ENCODE assay signal across 2 worm cellular contexts in the genomic region with DNA sequence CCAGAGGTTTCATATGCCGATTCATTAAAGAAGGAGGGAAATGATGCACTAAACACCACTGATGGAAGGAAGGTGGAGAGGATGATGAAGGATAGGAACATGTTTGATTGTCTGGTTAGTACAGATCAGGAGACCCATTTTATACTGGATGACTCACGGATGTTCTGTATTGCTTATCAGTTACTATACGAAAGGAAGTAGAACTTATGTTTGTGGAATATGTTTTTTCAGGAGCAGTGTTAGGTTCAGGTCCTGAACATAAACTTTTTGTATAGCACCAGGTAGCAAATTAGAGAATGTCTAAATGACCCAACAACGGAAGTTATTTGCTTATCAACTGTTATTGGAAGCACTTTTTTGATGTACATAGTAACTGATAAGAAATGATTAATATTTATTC.
A peak's percentile ranks its signal among the peaks of the same experiment; 100 is the strongest.
TF ChIP-seq lines count a peak whose summit lies in the region.

A gene (minus strand): TSS at position 101 of the 400 bp plus-strand sequence.

TF ChIP-seq in whole organism, L2 larva, 48 proteins besides CTCF, POLR2A, EP300 and RAD21:
- TF ChIP-seq fos-1 (tag; optimal IDR thresholded peaks at IDR 0.05; lab: Kevin White, UChicago), result peak; percentile 53
- TF ChIP-seq unc-62 (GFP tag; optimal IDR thresholded peaks at IDR 0.05; lab: Kevin White, UChicago), result no peak

TF ChIP-seq in whole organism, L4 larva, 104 proteins besides CTCF, POLR2A, EP300 and RAD21:
- no peak for TF ChIP-seq Y5F2A.4 (GFP tag; optimal IDR thresholded peaks at IDR 0.05; lab: Kevin White, UChicago)
- TF ChIP-seq lir-3 (tag; optimal IDR thresholded peaks at IDR 0.05; lab: Kevin White, UChicago), result no peak
- TF ChIP-seq zfp-3 (GFP tag; conservative IDR thresholded peaks at IDR 0.05; lab: Robert Waterston, UW), result no peak
- TF ChIP-seq nhr-42 (GFP tag; IDR thresholded peaks at IDR 0.05; lab: Robert Waterston, UW), result no peak
- TF ChIP-seq unc-62 (GFP tag; optimal IDR thresholded peaks at IDR 0.05 in 1 of 2; lab: Kevin White, UChicago), result peak in 1 of 2 experiments; percentile 66
- TF ChIP-seq unc-62 (tag; optimal IDR thresholded peaks at IDR 0.05; lab: Kevin White, UChicago), result no peak
- no peak for TF ChIP-seq tag-97 (GFP tag; IDR thresholded peaks at IDR 0.05; lab: Robert Waterston, UW)
- no peak for TF ChIP-seq spr-1 (tag; optimal IDR thresholded peaks at IDR 0.05; lab: Kevin White, UChicago)
- TF ChIP-seq pqm-1 (tag; optimal IDR thresholded peaks at IDR 0.05; lab: Kevin White, UChicago), result peak; percentile 18
- no peak for TF ChIP-seq skn-1 (tag; optimal IDR thresholded peaks at IDR 0.05; lab: Kevin White, UChicago)
- no peak for TF ChIP-seq duxl-1 (tag; optimal IDR thresholded peaks at IDR 0.05; lab: Kevin White, UChicago; ENCODE audit: poor library complexity)
- TF ChIP-seq aha-1 (tag; lab: Kevin White, UChicago), result no peak
- no peak for TF ChIP-seq lsy-2 (tag; optimal IDR thresholded peaks at IDR 0.05; lab: Kevin White, UChicago)
